Fruit fly (Drosophila melanogaster) whole organism, prepupa: ENCODE measurements around the gene Pif2.

Source experiments
- Blimp-1 ChIP-seq: fragments of 200-800 bp; sonication (Bioruptor generic); optimal IDR thresholded peaks from 3 replicates; lab custom pipeline; 2017; ENCODE audit warnings: missing biosample characterization, missing genetic modification characterization, mild to moderate bottlenecking, moderate library complexity, missing genetic modification reagents
- CG10631 ChIP-seq: fragments of 200-800 bp; sonication (Bioruptor generic); optimal IDR thresholded peaks from 2 replicates; lab custom pipeline; 2016; ENCODE audit warnings: missing biosample characterization, missing genetic modification characterization
- CG10669 ChIP-seq: fragments of 200-800 bp; sonication (Bioruptor generic); optimal IDR thresholded peaks from 3 replicates; lab custom pipeline; 2018; ENCODE audit warnings: missing biosample characterization, mild to moderate bottlenecking, missing genetic modification characterization, moderate library complexity
- CG11294 ChIP-seq: fragments of 200-800 bp; sonication (Bioruptor generic); IDR thresholded peaks from 2 replicates; pipeline ENCODE4 v1.3.6; 2022; ENCODE audit warnings: missing biosample characterization, missing genetic modification characterization
- CG11762 ChIP-seq: fragments of 200-800 bp; sonication (Bioruptor generic); optimal IDR thresholded peaks from 3 replicates; lab custom pipeline; 2016; ENCODE audit warnings: missing biosample characterization, missing genetic modification characterization; ENCODE audit not compliant: insufficient read depth
- CG11902 ChIP-seq: fragments of 200-800 bp; sonication (Bioruptor generic); optimal IDR thresholded peaks from 3 replicates; lab custom pipeline; 2016; ENCODE audit warnings: missing biosample characterization, missing genetic modification characterization
- CG16779 ChIP-seq: fragments of 200-800 bp; sonication (Bioruptor generic); optimal IDR thresholded peaks from 3 replicates; lab custom pipeline; 2017; ENCODE audit warnings: missing biosample characterization, mild to moderate bottlenecking, missing genetic modification characterization
- CG3032 ChIP-seq: fragments of 200-800 bp; optimal IDR thresholded peaks from 2 replicates; lab custom pipeline; 2019; ENCODE audit warnings: missing biosample characterization, mild to moderate bottlenecking, missing genetic modification characterization, moderate library complexity
- CG32006 ChIP-seq: fragments of 200-800 bp; sonication (Bioruptor generic); optimal IDR thresholded peaks from 3 replicates; lab custom pipeline; 2017; ENCODE audit warnings: missing biosample characterization, mild to moderate bottlenecking, missing genetic modification characterization
- CG34406 ChIP-seq: fragments of 200-800 bp; sonication (Bioruptor generic); optimal IDR thresholded peaks from 3 replicates; lab custom pipeline; 2016; ENCODE audit warnings: missing biosample characterization, missing genetic modification characterization
- CG4318 ChIP-seq: fragments of 200-800 bp; sonication (Bioruptor generic); optimal IDR thresholded peaks from 3 replicates; lab custom pipeline; 2017; ENCODE audit warnings: missing biosample characterization, mild to moderate bottlenecking, missing genetic modification characterization
- CG6163 ChIP-seq: fragments of 200-800 bp; sonication (Bioruptor generic); IDR thresholded peaks from 3 replicates; pipeline ENCODE4 v1.3.6; 2022; ENCODE audit warnings: missing biosample characterization, missing genetic modification characterization
- CG6792 ChIP-seq: fragments of 200-800 bp; sonication (Bioruptor generic); optimal IDR thresholded peaks from 3 replicates; lab custom pipeline; 2016; ENCODE audit warnings: missing biosample characterization, missing genetic modification characterization
- CG6854 ChIP-seq: fragments of 200-800 bp; sonication (Bioruptor generic); optimal IDR thresholded peaks from 2 replicates; lab custom pipeline; 2017; ENCODE audit warnings: missing biosample characterization, mild to moderate bottlenecking, missing genetic modification characterization
- CG7368 ChIP-seq: fragments of 200-800 bp; sonication (Bioruptor generic); optimal IDR thresholded peaks from 3 replicates; lab custom pipeline; 2016; ENCODE audit warnings: missing biosample characterization, missing genetic modification characterization
- CG8319 ChIP-seq: fragments of 200-800 bp; sonication (Bioruptor generic); optimal IDR thresholded peaks from 3 replicates; lab custom pipeline; 2016; ENCODE audit warnings: missing biosample characterization, missing genetic modification characterization
- CG9139 ChIP-seq: fragments of 200-800 bp; sonication (Bioruptor generic); optimal IDR thresholded peaks from 3 replicates; lab custom pipeline; 2017; ENCODE audit warnings: missing biosample characterization, mild to moderate bottlenecking, missing genetic modification characterization
- Eip75B ChIP-seq: fragments of 200-800 bp; sonication (Bioruptor generic); optimal IDR thresholded peaks from 3 replicates; lab custom pipeline; 2016; ENCODE audit warnings: missing biosample characterization, missing genetic modification characterization
- Eip93F ChIP-seq: fragments of 200-800 bp; sonication (Bioruptor generic); optimal IDR thresholded peaks from 2 replicates; lab custom pipeline; 2016; ENCODE audit warnings: missing biosample characterization, mild to moderate bottlenecking, missing genetic modification characterization
- Ets21C ChIP-seq: fragments of 200-800 bp; sonication (Bioruptor generic); optimal IDR thresholded peaks from 3 replicates; lab custom pipeline; 2016; ENCODE audit warnings: missing biosample characterization, missing genetic modification characterization
- Ets96B ChIP-seq: fragments of 200-800 bp; optimal IDR thresholded peaks from 2 replicates; lab custom pipeline; 2019; ENCODE audit warnings: missing biosample characterization, mild to moderate bottlenecking, missing genetic modification characterization, moderate library complexity
- Gug ChIP-seq: fragments of 200-800 bp; sonication (Bioruptor generic); IDR thresholded peaks from 2 replicates; pipeline ENCODE4 v1.3.6; 2022; ENCODE audit warnings: missing biosample characterization, missing genetic modification characterization
- Hr4 ChIP-seq: fragments of 200-800 bp; sonication (Bioruptor generic); optimal IDR thresholded peaks from 3 replicates; lab custom pipeline; 2016; ENCODE audit warnings: missing biosample characterization, missing genetic modification characterization
- OdsH ChIP-seq: fragments of 200-800 bp; sonication (Bioruptor generic); optimal IDR thresholded peaks from 3 replicates; lab custom pipeline; 2016; ENCODE audit warnings: missing biosample characterization, missing genetic modification characterization
- Smox ChIP-seq: fragments of 200-800 bp; sonication (Bioruptor generic); optimal IDR thresholded peaks from 3 replicates; lab custom pipeline; 2016; ENCODE audit warnings: missing biosample characterization, missing genetic modification characterization
- Sox102F ChIP-seq: fragments of 200-800 bp; sonication (Bioruptor generic); optimal IDR thresholded peaks from 2 replicates; lab custom pipeline; 2016; ENCODE audit warnings: missing biosample characterization, mild to moderate bottlenecking, missing genetic modification characterization
- Sox14 ChIP-seq: fragments of 200-800 bp; sonication (Bioruptor generic); optimal IDR thresholded peaks from 3 replicates; lab custom pipeline; 2016; ENCODE audit warnings: missing biosample characterization, missing genetic modification characterization
- Sox15 ChIP-seq: fragments of 200-800 bp; sonication (Bioruptor generic); optimal IDR thresholded peaks from 3 replicates; lab custom pipeline; 2016; ENCODE audit warnings: missing biosample characterization, missing genetic modification characterization
- achi ChIP-seq: fragments of 200-800 bp; sonication (Bioruptor generic); optimal IDR thresholded peaks from 3 replicates; lab custom pipeline; 2016; ENCODE audit warnings: missing biosample characterization, missing genetic modification characterization
- dac ChIP-seq: fragments of 200-800 bp; sonication (Bioruptor generic); optimal IDR thresholded peaks from 2 replicates; lab custom pipeline; 2017; ENCODE audit warnings: missing biosample characterization, mild to moderate bottlenecking, missing genetic modification characterization
- dsx ChIP-seq: fragments of 200-800 bp; optimal IDR thresholded peaks from 3 replicates; lab custom pipeline; 2019; ENCODE audit warnings: missing biosample characterization, mild to moderate bottlenecking, missing genetic modification characterization, moderate library complexity; ENCODE audit not compliant: poor library complexity, severe bottlenecking
- eg ChIP-seq: fragments of 200-800 bp; sonication (Bioruptor generic); IDR thresholded peaks from 3 replicates; pipeline ENCODE4 v1.3.6; 2022; ENCODE audit warnings: missing biosample characterization, missing genetic modification characterization
- esn ChIP-seq: fragments of 200-800 bp; sonication (Bioruptor generic); optimal IDR thresholded peaks from 2 replicates; lab custom pipeline; 2016; ENCODE audit warnings: missing biosample characterization, mild to moderate bottlenecking, missing genetic modification characterization, moderate library complexity
- lz ChIP-seq: fragments of 200-800 bp; sonication (Bioruptor generic); optimal IDR thresholded peaks from 3 replicates; lab custom pipeline; 2016; ENCODE audit warnings: missing biosample characterization, missing genetic modification characterization
- net ChIP-seq: fragments of 200-800 bp; sonication (Bioruptor generic); optimal IDR thresholded peaks from 3 replicates; lab custom pipeline; 2016; ENCODE audit warnings: missing biosample characterization, missing genetic modification characterization
- pdm3 ChIP-seq: fragments of 200-800 bp; sonication (Bioruptor generic); optimal IDR thresholded peaks from 3 replicates; lab custom pipeline; 2016; ENCODE audit warnings: missing biosample characterization, missing genetic modification characterization
- ss ChIP-seq, 2 experiments: fragments of 200-800 bp; sonication (Bioruptor generic); optimal IDR thresholded peaks; 2 replicates in 1 of 2; 3 replicates in 1 of 2; lab custom pipeline; 2017 to 2018; ENCODE audit warnings: mild to moderate bottlenecking in 2 of 2, missing biosample characterization in 2 of 2, missing genetic modification characterization in 2 of 2, moderate library complexity in 1 of 2
- svp ChIP-seq: fragments of 200-800 bp; sonication (Bioruptor generic); peaks from one replicate; lab custom pipeline; 2016; ENCODE audit warnings: missing biosample characterization, missing genetic modification characterization
- topi ChIP-seq: fragments of 200-800 bp; sonication (Bioruptor generic); optimal IDR thresholded peaks from 3 replicates; lab custom pipeline; 2016; ENCODE audit warnings: missing biosample characterization, missing genetic modification characterization
- vri ChIP-seq: fragments of 200-800 bp; sonication (Bioruptor generic); optimal IDR thresholded peaks from 3 replicates; lab custom pipeline; 2016; ENCODE audit warnings: missing biosample characterization, mild to moderate bottlenecking, missing genetic modification characterization

Gene Pif2

DNA sequence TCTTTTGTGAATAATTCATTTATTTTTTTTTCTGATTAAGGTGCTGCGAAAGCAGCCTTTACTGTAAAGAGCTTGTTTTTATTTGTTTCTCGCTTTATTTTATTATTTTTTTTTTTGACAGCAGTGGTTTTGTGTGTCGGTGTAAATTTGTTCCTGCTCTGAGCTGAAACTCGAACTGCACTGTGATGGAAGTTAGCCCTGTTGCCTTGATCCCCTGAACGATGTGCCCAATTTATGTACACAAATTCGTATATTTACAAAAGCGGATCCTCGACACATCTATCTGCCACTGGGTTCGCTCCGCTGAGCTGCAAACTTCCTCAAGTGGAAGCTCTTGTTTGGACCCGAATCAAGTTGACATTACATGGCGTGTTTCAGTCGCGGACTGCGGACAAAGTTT, 11.4 kb downstream of the Pif2 start, which contains the start of gene CG1137:
CG1137 (minus strand) TSS at position 101 of the 400 bp plus-strand sequence.
- TF ChIP-seq CG10669 (GFP tag; lab: Kevin White, UChicago) (no peak), CG11902 (GFP tag; lab: Kevin White, UChicago) (no peak), CG11762 (no peak), CG6854 (GFP tag; lab: Kevin White, UChicago) (no peak), esn (GFP tag; lab: Kevin White, UChicago) (no peak), CG6163 (GFP tag; lab: Robert Waterston, UW) (no peak), CG7368 (no peak), Smox (GFP tag; lab: Kevin White, UChicago) (no peak), topi (GFP tag; lab: Kevin White, UChicago) (no peak), pdm3 (GFP tag; lab: Kevin White, UChicago) (no peak), CG32006 (no peak), CG3032 (tag; lab: Kevin White, UChicago) (no peak), CG4318 (no peak)

DNA sequence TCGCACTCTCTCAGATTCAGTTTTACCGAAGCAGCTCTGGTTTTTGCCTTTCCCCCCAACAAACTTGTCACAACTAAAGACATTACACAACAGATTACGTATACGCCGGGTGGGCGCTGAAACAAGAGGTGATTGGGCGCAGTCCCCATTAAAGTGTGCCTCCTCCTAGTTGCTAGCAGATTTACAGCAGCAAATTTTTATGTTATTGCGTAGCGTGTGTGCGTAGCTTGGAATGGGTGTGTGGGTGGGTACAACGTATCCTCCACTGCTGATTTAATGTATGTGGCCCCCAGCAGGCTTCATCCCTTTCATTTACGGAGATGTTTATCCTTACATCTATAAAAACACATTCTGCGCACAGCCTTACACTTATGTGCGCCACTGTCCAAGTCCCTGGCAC, 20.0 kb downstream of the Pif2 start:
- TF ChIP-seq CG8319: no peak
- no peak for TF ChIP-seq vri
- TF ChIP-seq CG11762: no peak
- no peak for TF ChIP-seq CG10631
- no peak for TF ChIP-seq Sox14 (GFP tag; lab: Kevin White, UChicago)
- no peak for TF ChIP-seq dsx (GFP tag; lab: Kevin White, UChicago)
- no peak for TF ChIP-seq achi (GFP tag; lab: Kevin White, UChicago)
- TF ChIP-seq Eip75B (GFP tag; lab: Kevin White, UChicago): no peak
- TF ChIP-seq, all 60 proteins: peak for 0

DNA sequence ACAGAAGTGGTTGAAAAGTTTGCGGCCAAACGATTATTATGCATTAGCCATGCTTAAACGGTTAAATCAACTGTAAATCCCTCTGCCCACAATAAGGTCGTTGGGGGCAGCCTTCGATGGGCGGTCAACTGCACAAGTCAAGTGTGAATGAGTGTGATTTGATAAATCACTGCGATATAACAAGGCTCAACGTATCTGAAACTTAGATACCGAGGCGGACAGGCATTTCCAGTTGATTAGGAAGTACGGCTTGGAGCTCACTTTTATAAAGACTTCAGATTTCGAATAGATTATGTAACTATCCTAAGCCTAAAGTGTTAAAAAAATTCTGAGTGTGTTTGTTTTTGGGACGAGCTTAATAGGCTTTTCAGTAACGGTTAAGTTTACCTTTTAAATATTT, 31.6 kb downstream of the Pif2 start, which contains the start of gene CG2336:
CG2336 (plus strand) TSS at position 301 of the 400 bp plus-strand sequence.
- TF ChIP-seq dac (GFP tag; lab: Kevin White, UChicago): no peak
- TF ChIP-seq Blimp-1 (GFP tag; lab: Kevin White, UChicago): no peak
- no peak for TF ChIP-seq CG6854 (GFP tag; lab: Kevin White, UChicago)
- TF ChIP-seq CG6792 (GFP tag; lab: Kevin White, UChicago): no peak
- TF ChIP-seq Gug (GFP tag; lab: Robert Waterston, UW): no peak
- no peak for TF ChIP-seq CG8319
- no peak for TF ChIP-seq net (GFP tag; lab: Kevin White, UChicago)
- TF ChIP-seq esn (GFP tag; lab: Kevin White, UChicago): no peak
- TF ChIP-seq Sox102F (GFP tag; lab: Kevin White, UChicago): no peak
- TF ChIP-seq topi (GFP tag; lab: Kevin White, UChicago): no peak
- no peak for TF ChIP-seq Ets96B (tag; lab: Kevin White, UChicago)
- TF ChIP-seq CG7368: no peak
- TF ChIP-seq CG16779 (tag; lab: Kevin White, UChicago): no peak

dm6 chr3R:6593068-6593567, 44.3 kb downstream of the Pif2 start, which contains the start of gene dpr11:
TSS of gene dpr11 (minus strand) at chr3R:6593330.
- no peak for TF ChIP-seq Smox (GFP tag; lab: Kevin White, UChicago)
- no peak for TF ChIP-seq dsx (GFP tag; lab: Kevin White, UChicago)
- TF ChIP-seq CG8319: no peak
- TF ChIP-seq Sox15: no peak
- no peak for TF ChIP-seq Eip93F
- TF ChIP-seq CG9139: no peak
- no peak for TF ChIP-seq vri
- TF ChIP-seq pdm3 (GFP tag; lab: Kevin White, UChicago): no peak
- no peak for TF ChIP-seq CG6792 (GFP tag; lab: Kevin White, UChicago)
- no peak for TF ChIP-seq svp (GFP tag; lab: Kevin White, UChicago)
- no peak for TF ChIP-seq topi (GFP tag; lab: Kevin White, UChicago)
- no peak for TF ChIP-seq eg
- TF ChIP-seq ss (GFP tag; optimal IDR thresholded peaks at IDR 0.05; lab: Kevin White, UChicago): no peak
- no peak for TF ChIP-seq CG34406 (GFP tag; lab: Kevin White, UChicago)
- no peak for TF ChIP-seq lz (GFP tag; lab: Kevin White, UChicago)
- TF ChIP-seq Hr4 (GFP tag; lab: Kevin White, UChicago): no peak
- no peak for TF ChIP-seq CG11294 (GFP tag; lab: Robert Waterston, UW)
- no peak for TF ChIP-seq OdsH (GFP tag; lab: Kevin White, UChicago)
- TF ChIP-seq Ets21C: no peak
